Worm (Caenorhabditis elegans): ENCODE data around the gene set-31.

DNA sequence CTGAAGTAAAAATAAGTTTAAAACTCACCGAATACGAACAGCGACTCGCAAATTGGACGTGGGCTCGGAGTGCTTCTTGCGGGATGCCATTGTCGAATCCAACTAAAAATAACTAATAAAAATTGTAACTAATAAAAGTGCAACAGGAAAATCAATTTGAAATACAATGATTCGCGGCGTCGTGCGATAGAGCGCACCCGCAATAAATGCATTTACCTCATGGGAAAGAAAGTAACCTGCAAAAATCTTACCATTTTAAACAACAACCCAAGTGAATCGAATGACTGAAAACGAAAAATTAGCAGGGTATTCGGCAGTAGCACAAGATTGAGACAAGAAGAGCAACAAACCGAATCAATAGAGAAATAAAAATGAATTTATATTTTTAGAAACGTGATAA is 38.9 kb downstream of the set-31 start, which contains the start of gene bmk-1:
- TF ChIP-seq ama-1 (optimal IDR thresholded peaks at IDR 0.05) (no peak), nhr-11 (tag; optimal IDR thresholded peaks at IDR 0.05) (no peak), unc-42 (tag; optimal IDR thresholded peaks at IDR 0.05) (peak; percentile 48), rnt-1 (tag; optimal IDR thresholded peaks at IDR 0.05) (no peak), K02D7.2 (tag; optimal IDR thresholded peaks at IDR 0.05) (no peak), ceh-31 (tag; optimal IDR thresholded peaks at IDR 0.05) (no peak), pha-2 (tag; optimal IDR thresholded peaks at IDR 0.05) (no peak), ceh-9 (tag; optimal IDR thresholded peaks at IDR 0.05) (no peak), hlh-15 (tag; optimal IDR thresholded peaks at IDR 0.05) (no peak), pha-4 (tag; optimal IDR thresholded peaks at IDR 0.05) (no peak), pqm-1 (tag; optimal IDR thresholded peaks at IDR 0.05) (no peak), zip-5 (tag; optimal IDR thresholded peaks at IDR 0.05) (no peak), tbx-2 (tag; optimal IDR thresholded peaks at IDR 0.05) (no peak), ceh-14 (tag; optimal IDR thresholded peaks at IDR 0.05) (no peak)

All from whole organism, late embryonic.